Worm (Caenorhabditis elegans) whole organism, L4 larva: ENCODE measurements around the gene ska-3.
A peak's percentile ranks its signal among the peaks of the same experiment; 100 is the strongest.

Experiments
- D1046.2 ChIP-seq: fragments of 200-800 bp; sonication (Bioruptor generic); IDR thresholded peaks from 2 replicates; pipeline ENCODE4 v1.3.6; 2022; ENCODE audit warnings: missing genetic modification characterization, missing compliant biosample characterization
- R02D3.7 ChIP-seq: fragments of 150-350 bp; sonication (generic microtip); optimal IDR thresholded peaks from 3 replicates; lab custom pipeline; 2014; ENCODE audit warnings: missing biosample characterization, missing genetic modification characterization
- T26A8.4 ChIP-seq: fragments of 200-800 bp; sonication (Bioruptor generic); IDR thresholded peaks from 2 replicates; pipeline ENCODE4 v1.3.6; 2022; ENCODE audit warnings: missing genetic modification characterization, missing compliant biosample characterization
- Y105C5A.15 ChIP-seq: fragments of 200-800 bp; sonication (Bioruptor generic); IDR thresholded peaks from 2 replicates; pipeline ENCODE4 v1.3.6; 2022; ENCODE audit warnings: missing genetic modification characterization, missing compliant biosample characterization
- Y48G9A.11 ChIP-seq: fragments of 200-800 bp; sonication (Bioruptor generic); IDR thresholded peaks from 2 replicates; pipeline ENCODE4 v1.3.6; 2022; ENCODE audit warnings: missing genetic modification reagents, missing genetic modification characterization, missing compliant biosample characterization
- Y5F2A.4 ChIP-seq: fragments of 200-800 bp; sonication (Bioruptor generic); optimal IDR thresholded peaks from 2 replicates; lab custom pipeline; 2018; ENCODE audit warnings: mild to moderate bottlenecking, missing genetic modification characterization, missing compliant biosample characterization
- Y75B8A.6 ChIP-seq: fragments of 200-800 bp; sonication (Bioruptor generic); IDR thresholded peaks from 2 replicates; pipeline ENCODE4 v1.3.6; 2022; ENCODE audit warnings: missing genetic modification reagents, missing genetic modification characterization, missing compliant biosample characterization
- ZK546.5 ChIP-seq, 2 experiments: sonication (generic microtip); optimal IDR thresholded peaks; 2 replicates each; lab custom pipeline; 2017; ENCODE audit warnings: missing biosample characterization in 2 of 2, missing genetic modification characterization in 2 of 2
- aha-1 ChIP-seq: fragments of 150-350 bp; peaks from one replicate; lab custom pipeline; 2014; ENCODE audit warnings: missing biosample characterization, missing genetic modification characterization
- ama-1 ChIP-seq: fragments of 150-350 bp; optimal IDR thresholded peaks from 2 replicates; lab custom pipeline; 2014; ENCODE audit warnings: inconsistent platforms, mixed read lengths
- ceh-20 ChIP-seq: fragments of 200-800 bp; sonication (Bioruptor generic); IDR thresholded peaks from 2 replicates; pipeline ENCODE4 v1.3.6; 2022; ENCODE audit warnings: missing genetic modification reagents, missing genetic modification characterization, missing compliant biosample characterization
- ceh-32 ChIP-seq: sonication (generic microtip); optimal IDR thresholded peaks from 2 replicates; lab custom pipeline; 2016; ENCODE audit warnings: mild to moderate bottlenecking, missing genetic modification characterization, missing compliant biosample characterization; ENCODE audit not compliant: poor library complexity
- ceh-44 ChIP-seq: fragments of 200-800 bp; sonication (Bioruptor generic); IDR thresholded peaks from 2 replicates; pipeline ENCODE4 v1.3.6; 2022; ENCODE audit warnings: missing genetic modification reagents, missing genetic modification characterization, missing compliant biosample characterization
- daf-12 ChIP-seq: fragments of 150-350 bp; optimal IDR thresholded peaks from 2 replicates; lab custom pipeline; 2014; ENCODE audit warnings: missing biosample characterization, missing genetic modification reagents, missing genetic modification characterization
- dpl-1 ChIP-seq: fragments of 150-350 bp; optimal IDR thresholded peaks from 2 replicates; lab custom pipeline; 2014; ENCODE audit warnings: missing biosample characterization, missing genetic modification reagents, missing genetic modification characterization
- fkh-10 ChIP-seq: fragments of 150-350 bp; optimal IDR thresholded peaks from 2 replicates; lab custom pipeline; 2014; ENCODE audit warnings: missing biosample characterization, missing genetic modification reagents, missing genetic modification characterization
- gei-8 ChIP-seq: fragments of 200-800 bp; sonication (Bioruptor generic); optimal IDR thresholded peaks from 2 replicates; lab custom pipeline; 2018; ENCODE audit warnings: mild to moderate bottlenecking, missing genetic modification characterization, missing compliant biosample characterization
- hif-1 ChIP-seq, 2 experiments: sonication (generic microtip); optimal IDR thresholded peaks; 2 replicates each; lab custom pipeline; 2016 to 2017; ENCODE audit warnings: missing compliant biosample characterization in 2 of 2, missing genetic modification characterization in 2 of 2, missing genetic modification reagents in 2 of 2, missing genotype in 2 of 2, mild to moderate bottlenecking in 1 of 2
- lim-7 ChIP-seq: fragments of 200-800 bp; sonication (Bioruptor generic); IDR thresholded peaks from 2 replicates; pipeline ENCODE4 v1.3.6; 2022; ENCODE audit warnings: missing genetic modification characterization, missing compliant biosample characterization
- lin-1 ChIP-seq: fragments of 200-800 bp; sonication (Bioruptor generic); IDR thresholded peaks from 2 replicates; pipeline ENCODE4 v1.3.6; 2022; ENCODE audit warnings: missing genetic modification reagents, missing genetic modification characterization, missing compliant biosample characterization
- lin-38 ChIP-seq: fragments of 200-800 bp; sonication (Bioruptor generic); IDR thresholded peaks from 2 replicates; pipeline ENCODE4 v1.3.6; 2022; ENCODE audit warnings: missing genetic modification reagents, missing genetic modification characterization, missing compliant biosample characterization
- lin-39 ChIP-seq: fragments of 150-350 bp; optimal IDR thresholded peaks from 2 replicates; lab custom pipeline; 2014; ENCODE audit warnings: missing biosample characterization, missing genetic modification reagents, missing genetic modification characterization
- madf-9 ChIP-seq: fragments of 200-800 bp; sonication (Bioruptor generic); conservative IDR thresholded peaks from 2 replicates; pipeline ENCODE4 v1.3.6; 2022; ENCODE audit warnings: missing genetic modification reagents, missing genetic modification characterization, missing compliant biosample characterization
- mdl-1 ChIP-seq, 2 experiments: fragments of 150-350 bp in 1 of 2; sonication (generic microtip) in 1 of 2; optimal IDR thresholded peaks; 2 replicates each; lab custom pipeline; 2014 to 2017; ENCODE audit warnings: missing biosample characterization in 2 of 2, missing genetic modification characterization in 2 of 2
- mes-2 ChIP-seq: sonication (generic microtip); optimal IDR thresholded peaks from 2 replicates; lab custom pipeline; 2016; ENCODE audit warnings: missing genotype, mild to moderate bottlenecking, missing genetic modification characterization, missing compliant biosample characterization; ENCODE audit not compliant: poor library complexity, severe bottlenecking
- mxl-3 ChIP-seq: fragments of 200-800 bp; sonication (Bioruptor generic); optimal IDR thresholded peaks from 2 replicates; lab custom pipeline; 2018; ENCODE audit warnings: mild to moderate bottlenecking, missing genetic modification characterization, missing compliant biosample characterization
- nhr-11 ChIP-seq: fragments of 150-350 bp; optimal IDR thresholded peaks from 2 replicates; lab custom pipeline; 2014; ENCODE audit warnings: missing biosample characterization, missing genetic modification characterization
- nhr-111 ChIP-seq: fragments of 200-800 bp; sonication (Bioruptor generic); optimal IDR thresholded peaks from 2 replicates; lab custom pipeline; 2018; ENCODE audit warnings: mild to moderate bottlenecking, missing genetic modification characterization, missing compliant biosample characterization
- nhr-28 ChIP-seq: fragments of 150-350 bp; optimal IDR thresholded peaks from 2 replicates; lab custom pipeline; 2014; ENCODE audit warnings: missing biosample characterization, missing genetic modification characterization
- nhr-42 ChIP-seq: fragments of 200-800 bp; sonication (Bioruptor generic); IDR thresholded peaks from 2 replicates; pipeline ENCODE4 v1.3.6; 2022; ENCODE audit warnings: missing genetic modification characterization, missing compliant biosample characterization
- nhr-48 ChIP-seq: sonication (generic microtip); optimal IDR thresholded peaks from 2 replicates; lab custom pipeline; 2016; ENCODE audit warnings: mild to moderate bottlenecking, missing genetic modification characterization, missing compliant biosample characterization
- nhr-6 ChIP-seq: fragments of 150-350 bp; optimal IDR thresholded peaks from 2 replicates; lab custom pipeline; 2014; ENCODE audit warnings: missing biosample characterization, missing genetic modification characterization
- nhr-77 ChIP-seq: fragments of 150-350 bp; optimal IDR thresholded peaks from 2 replicates; lab custom pipeline; 2014; ENCODE audit warnings: missing biosample characterization, missing genetic modification characterization
- pha-4 ChIP-seq, 2 experiments: fragments of 150-350 bp in 1 of 2; fragments of 200-800 bp in 1 of 2; sonication (Bioruptor generic) in 1 of 2; IDR thresholded peaks in 1 of 2; optimal IDR thresholded peaks in 1 of 2; 2 replicates each; pipeline versions ENCODE4 v1.3.6 to Lab custom; 2014 to 2022; ENCODE audit warnings: missing genetic modification characterization in 2 of 2, missing genetic modification reagents in 2 of 2, missing biosample characterization in 1 of 2, missing compliant biosample characterization in 1 of 2
- rbr-2 ChIP-seq: sonication (generic microtip); optimal IDR thresholded peaks from 2 replicates; lab custom pipeline; 2016; ENCODE audit warnings: missing genotype, missing genetic modification characterization, missing compliant biosample characterization
- sdz-12 ChIP-seq: fragments of 200-800 bp; sonication (Bioruptor generic); optimal IDR thresholded peaks from 2 replicates; lab custom pipeline; 2018; ENCODE audit warnings: mild to moderate bottlenecking, missing genetic modification characterization, missing compliant biosample characterization
- set-16 ChIP-seq: fragments of 200-800 bp; sonication (Bioruptor generic); IDR thresholded peaks from 2 replicates; pipeline ENCODE4 v1.3.6; 2022; ENCODE audit warnings: missing genetic modification reagents, missing genetic modification characterization, missing compliant biosample characterization
- snpc-1.2 ChIP-seq: fragments of 200-800 bp; sonication (Bioruptor generic); IDR thresholded peaks from 2 replicates; pipeline ENCODE4 v1.3.6; 2022; ENCODE audit warnings: missing genetic modification reagents, missing genetic modification characterization, missing compliant biosample characterization
- snpc-4 ChIP-seq: fragments of 150-350 bp; optimal IDR thresholded peaks from 2 replicates; lab custom pipeline; 2014; ENCODE audit warnings: missing biosample characterization, missing genetic modification characterization
- spr-1 ChIP-seq: sonication (generic microtip); optimal IDR thresholded peaks from 2 replicates; lab custom pipeline; 2016; ENCODE audit warnings: mild to moderate bottlenecking, missing genetic modification characterization, missing compliant biosample characterization
- tra-1 ChIP-seq: fragments of 200-800 bp; sonication (Bioruptor generic); IDR thresholded peaks from 2 replicates; pipeline ENCODE4 v1.3.6; 2022; ENCODE audit warnings: missing genetic modification reagents, missing genetic modification characterization, missing compliant biosample characterization
- unc-62 ChIP-seq, 3 experiments: fragments of 150-350 bp in 1 of 3; sonication (generic microtip); optimal IDR thresholded peaks in 2 of 3; peaks in 1 of 3; 1 replicate in 1 of 3; 2 replicates in 2 of 3; lab custom pipeline; 2014 to 2017; ENCODE audit warnings: missing biosample characterization in 3 of 3, missing genetic modification characterization in 3 of 3, missing genetic modification reagents in 3 of 3, missing genotype in 1 of 3
- vab-7 ChIP-seq: fragments of 200-800 bp; sonication (Bioruptor generic); IDR thresholded peaks from 2 replicates; pipeline ENCODE4 v1.3.6; 2022; ENCODE audit warnings: missing genetic modification reagents, missing genetic modification characterization, missing compliant biosample characterization
- zip-11 ChIP-seq: fragments of 200-800 bp; sonication (Bioruptor generic); IDR thresholded peaks from 2 replicates; pipeline ENCODE4 v1.3.6; 2022; ENCODE audit warnings: missing genetic modification characterization, missing compliant biosample characterization
- ztf-11 ChIP-seq: fragments of 150-350 bp; optimal IDR thresholded peaks from 2 replicates; lab custom pipeline; 2014; ENCODE audit warnings: missing biosample characterization, missing genetic modification characterization
- ztf-7 ChIP-seq: fragments of 150-350 bp; optimal IDR thresholded peaks from 2 replicates; lab custom pipeline; 2014; ENCODE audit warnings: missing biosample characterization, missing genetic modification characterization

Gene ska-3

DNA sequence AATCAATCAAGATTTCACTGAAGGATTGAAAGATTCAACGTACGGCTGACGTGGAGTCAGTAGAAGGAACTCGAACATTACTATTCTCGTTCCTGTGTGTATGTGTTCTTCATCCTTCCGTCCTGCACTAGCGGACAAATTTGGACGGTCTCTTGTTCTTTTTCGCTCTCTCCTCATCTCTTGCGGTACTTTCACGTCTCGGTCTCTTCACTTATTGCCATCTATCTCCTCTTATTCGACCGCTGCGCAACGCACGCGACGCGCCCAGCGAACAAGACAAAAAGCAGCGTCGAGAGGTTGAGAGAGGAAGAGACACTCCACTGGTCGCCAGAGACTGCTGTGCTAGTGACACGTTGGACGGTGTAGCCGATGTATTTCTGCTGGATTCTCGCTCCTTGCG, 36.7 kb upstream of the ska-3 start (continued):
- peak in 1 of 2 experiments; percentile 72 for TF ChIP-seq hif-1 (tag; optimal IDR thresholded peaks at IDR 0.05; lab: Kevin White, UChicago)
- TF ChIP-seq snpc-1.2 (GFP tag; lab: Robert Waterston, UW) = peak; percentile 57; the same call in 1 of the 2 replicates
- peak; percentile 41 for TF ChIP-seq nhr-48 (tag; lab: Kevin White, UChicago)
- no peak for TF ChIP-seq Y75B8A.6 (GFP tag; lab: Robert Waterston, UW)
- no peak for TF ChIP-seq lim-7 (GFP tag; lab: Robert Waterston, UW)
- TF ChIP-seq ceh-44 (GFP tag; lab: Robert Waterston, UW) = no peak
- no peak for TF ChIP-seq ceh-20 (GFP tag; lab: Robert Waterston, UW)
- TF ChIP-seq nhr-11 (tag; lab: Kevin White, UChicago) = peak; percentile 60
- TF ChIP-seq vab-7 (GFP tag; lab: Robert Waterston, UW) = peak; percentile 40; the same call in 1 of the 2 replicates
- TF ChIP-seq nhr-6 (tag; lab: Kevin White, UChicago) = peak; percentile 79
- TF ChIP-seq aha-1 = peak; percentile 98
- TF ChIP-seq fkh-10 (GFP tag; lab: Kevin White, UChicago) = peak; percentile 23
- TF ChIP-seq gei-8 (GFP tag; lab: Kevin White, UChicago) = no peak
- TF ChIP-seq Y5F2A.4 = peak; percentile 20
- TF ChIP-seq D1046.2 (GFP tag; lab: Robert Waterston, UW) = 0 out of 2 replicates have a peak, but pooled peaks have one; percentile 12
- TF ChIP-seq ceh-32 (tag; lab: Kevin White, UChicago) = no peak
- TF ChIP-seq dpl-1 (GFP tag; lab: Kevin White, UChicago) = peak; percentile 26
- peak; percentile 38; the same call in 1 of the 2 replicates for TF ChIP-seq Y105C5A.15 (GFP tag; lab: Robert Waterston, UW)
- TF ChIP-seq ZK546.5 (tag; optimal IDR thresholded peaks at IDR 0.05; lab: Kevin White, UChicago) = no peak
- peak; percentile 55 for TF ChIP-seq nhr-28 (tag; lab: Kevin White, UChicago)
- no peak for TF ChIP-seq ztf-7 (tag; lab: Kevin White, UChicago)
- TF ChIP-seq pha-4 (GFP tag; IDR thresholded peaks at IDR 0.05; lab: Robert Waterston, UW) = peak; percentile 17; the same call in 1 of the 2 replicates
- TF ChIP-seq pha-4 (tag; optimal IDR thresholded peaks at IDR 0.05; lab: Kevin White, UChicago) = no peak
- TF ChIP-seq rbr-2 = peak; percentile 58
- TF ChIP-seq snpc-4 (tag; lab: Kevin White, UChicago) = no peak
- TF ChIP-seq lin-38 (GFP tag; lab: Robert Waterston, UW) = peak; percentile 49; the same call in 1 of the 2 replicates
- peak in 1 of 2 experiments; percentile 93 for TF ChIP-seq unc-62 (GFP tag; optimal IDR thresholded peaks at IDR 0.05 in 1 of 2; lab: Kevin White, UChicago)
- no peak for TF ChIP-seq unc-62 (tag; optimal IDR thresholded peaks at IDR 0.05; lab: Kevin White, UChicago)
- TF ChIP-seq daf-12 (tag; lab: Kevin White, UChicago) = no peak
- peak; percentile 66 to 78 for TF ChIP-seq mdl-1 (tag; optimal IDR thresholded peaks at IDR 0.05; lab: Kevin White, UChicago)
- peak; percentile 70 for TF ChIP-seq set-16 (GFP tag; lab: Robert Waterston, UW)
- peak; percentile 3 for TF ChIP-seq nhr-111 (GFP tag; lab: Kevin White, UChicago)
- TF ChIP-seq spr-1 = no peak
- peak; percentile 58 for TF ChIP-seq madf-9 (GFP tag; lab: Robert Waterston, UW)
- TF ChIP-seq sdz-12 = no peak
- TF ChIP-seq ztf-11 (tag; lab: Kevin White, UChicago) = no peak
- no peak for TF ChIP-seq ama-1
- TF ChIP-seq mxl-3 (GFP tag; lab: Kevin White, UChicago) = peak; percentile 70
- TF ChIP-seq tra-1 (GFP tag; lab: Robert Waterston, UW) = no peak
- TF ChIP-seq mes-2 (tag; lab: Kevin White, UChicago) = peak; percentile 74
- TF ChIP-seq R02D3.7 (tag; lab: Kevin White, UChicago) = no peak
- TF ChIP-seq Y48G9A.11 (GFP tag; lab: Robert Waterston, UW) = no peak
- 0 out of 2 replicates have a peak, but pooled peaks have one; percentile 11 for TF ChIP-seq zip-11 (GFP tag; lab: Robert Waterston, UW)
- peak; percentile 69 for TF ChIP-seq T26A8.4 (GFP tag; lab: Robert Waterston, UW)
- no peak for TF ChIP-seq lin-1 (GFP tag; lab: Robert Waterston, UW)
- peak; percentile 46 for TF ChIP-seq nhr-77 (tag; lab: Kevin White, UChicago)
- TF ChIP-seq nhr-42 (GFP tag; lab: Robert Waterston, UW) = no peak
- TF ChIP-seq lin-39 (tag; lab: Kevin White, UChicago) = no peak
